Fruit fly (Drosophila melanogaster): ENCODE data around the gene CG5021.

DNA sequence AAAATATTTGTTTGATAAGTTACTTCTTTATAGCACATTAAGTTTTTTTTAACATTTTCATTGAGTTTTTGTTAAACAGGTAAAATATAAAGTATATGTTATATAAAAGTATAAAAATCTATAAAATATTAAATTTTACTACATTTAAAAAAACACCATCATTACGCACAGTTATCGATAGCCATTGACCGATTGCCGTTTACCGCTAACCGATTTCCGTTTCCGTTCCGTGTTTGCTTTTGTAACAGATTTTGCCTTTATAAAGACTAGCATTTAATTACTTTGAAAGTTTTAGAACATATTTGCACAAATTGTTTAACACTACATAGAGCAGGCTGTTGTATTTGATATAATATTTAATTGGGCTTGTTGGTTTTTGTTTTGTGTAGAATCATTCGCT, 27.0 kb upstream of the CG5021 start:
- no peak for TF ChIP-seq CG8478 (optimal IDR thresholded peaks at IDR 0.05)
- TF ChIP-seq EcR (GFP tag; optimal IDR thresholded peaks at IDR 0.05), result no peak
- TF ChIP-seq psq (optimal IDR thresholded peaks at IDR 0.05), result no peak
- TF ChIP-seq Dll (optimal IDR thresholded peaks at IDR 0.05), result no peak
- TF ChIP-seq pan (optimal IDR thresholded peaks at IDR 0.05), result no peak
